Fruit fly (Drosophila melanogaster) whole organism, embryonic: ENCODE results near the gene CG4733.

Experiments used
- Ada2b ChIP-seq: fragments of 200-800 bp; sonication (Bioruptor generic); IDR thresholded peaks from 2 replicates; pipeline ENCODE4 v1.3.6; 2022; ENCODE audit warnings: missing biosample characterization, missing genetic modification characterization
- Antp ChIP-seq: fragments of 200-800 bp; sonication (Bioruptor generic); optimal IDR thresholded peaks from 3 replicates; lab custom pipeline; 2016; ENCODE audit warnings: missing biosample characterization, missing genetic modification characterization
- Atf6 ChIP-seq: fragments of 200-800 bp; sonication (Bioruptor generic); IDR thresholded peaks from 2 replicates; pipeline ENCODE4 v1.3.6; 2022; ENCODE audit warnings: missing biosample characterization, missing genetic modification characterization
- CG1024 ChIP-seq: fragments of 200-800 bp; sonication (Bioruptor generic); IDR thresholded peaks from 2 replicates; pipeline ENCODE4 v1.3.6; 2022; ENCODE audit warnings: missing biosample characterization, missing genetic modification characterization
- CG10543 ChIP-seq: fragments of 200-800 bp; sonication (Bioruptor generic); optimal IDR thresholded peaks from 3 replicates; lab custom pipeline; 2017; ENCODE audit warnings: missing biosample characterization, mild to moderate bottlenecking, missing genetic modification characterization, moderate library complexity
- CG11560 ChIP-seq: fragments of 200-800 bp; sonication (Bioruptor generic); IDR thresholded peaks from 3 replicates; pipeline ENCODE4 v1.3.6; 2022; ENCODE audit warnings: missing biosample characterization, missing genetic modification characterization
- CG12744 ChIP-seq: fragments of 200-800 bp; sonication (Bioruptor generic); optimal IDR thresholded peaks from 2 replicates; lab custom pipeline; 2016; ENCODE audit warnings: missing biosample characterization, missing genetic modification characterization
- CG12769 ChIP-seq: fragments of 200-800 bp; sonication (Bioruptor generic); optimal IDR thresholded peaks from 2 replicates; lab custom pipeline; 2019; ENCODE audit warnings: missing biosample characterization, mild to moderate bottlenecking, missing genetic modification characterization, moderate library complexity
- CG13123 ChIP-seq: fragments of 200-800 bp; sonication (Bioruptor generic); optimal IDR thresholded peaks from 2 replicates; lab custom pipeline; 2016; ENCODE audit warnings: missing biosample characterization, missing genetic modification characterization
- CG14014 ChIP-seq: fragments of 200-800 bp; sonication (Bioruptor generic); IDR thresholded peaks from 2 replicates; pipeline ENCODE4 v1.3.6; 2022; ENCODE audit warnings: missing biosample characterization, missing genetic modification characterization
- CG14441 ChIP-seq: fragments of 200-800 bp; sonication (Bioruptor generic); IDR thresholded peaks from 2 replicates; pipeline ENCODE4 v1.3.6; 2022; ENCODE audit warnings: missing biosample characterization, missing genetic modification characterization
- CG15269 ChIP-seq: fragments of 200-800 bp; sonication (Bioruptor generic); optimal IDR thresholded peaks from 2 replicates; lab custom pipeline; 2018; ENCODE audit warnings: missing biosample characterization, mild to moderate bottlenecking, missing genetic modification characterization, moderate library complexity
- CG17186 ChIP-seq: fragments of 200-800 bp; sonication (Bioruptor generic); optimal IDR thresholded peaks from 3 replicates; lab custom pipeline; 2017; ENCODE audit warnings: missing biosample characterization, missing genetic modification reagents, missing genetic modification characterization
- CG2120 ChIP-seq: fragments of 200-800 bp; sonication (Bioruptor generic); optimal IDR thresholded peaks from 3 replicates; lab custom pipeline; 2016; ENCODE audit warnings: missing biosample characterization, missing genetic modification characterization
- CG2199 ChIP-seq: fragments of 200-800 bp; sonication (Bioruptor generic); IDR thresholded peaks from 3 replicates; pipeline ENCODE4 v1.3.6; 2022; ENCODE audit warnings: missing biosample characterization, missing genetic modification characterization
- CG32532 ChIP-seq: fragments of 200-800 bp; sonication (Bioruptor generic); IDR thresholded peaks from 2 replicates; pipeline ENCODE4 v1.3.6; 2022; ENCODE audit warnings: missing biosample characterization, missing genetic modification characterization
- CG4617 ChIP-seq: fragments of 200-800 bp; sonication (Bioruptor generic); optimal IDR thresholded peaks from 3 replicates; lab custom pipeline; 2016; ENCODE audit warnings: missing biosample characterization, missing genetic modification characterization, borderline replicate concordance
- CG4730 ChIP-seq: fragments of 200-800 bp; sonication (Bioruptor generic); IDR thresholded peaks from 2 replicates; pipeline ENCODE4 v1.3.6; 2022; ENCODE audit warnings: missing biosample characterization, missing genetic modification characterization
- CG9876 ChIP-seq: fragments of 200-800 bp; sonication (Bioruptor generic); optimal IDR thresholded peaks from 2 replicates; lab custom pipeline; 2016; ENCODE audit warnings: missing biosample characterization, missing genetic modification characterization
- CG9932 ChIP-seq: fragments of 200-800 bp; sonication (Bioruptor generic); IDR thresholded peaks from 2 replicates; pipeline ENCODE4 v1.3.6; 2022; ENCODE audit warnings: missing biosample characterization, missing genetic modification characterization
- Elba2 ChIP-seq: fragments of 200-800 bp; sonication (Bioruptor generic); optimal IDR thresholded peaks from 3 replicates; lab custom pipeline; 2016; ENCODE audit warnings: missing biosample characterization, missing genetic modification characterization
- Ets65A ChIP-seq: fragments of 200-800 bp; sonication (Bioruptor generic); peaks from one replicate; lab custom pipeline; 2016; ENCODE audit warnings: missing biosample characterization, missing genetic modification characterization
- Fer1 ChIP-seq: fragments of 200-800 bp; sonication (Bioruptor generic); optimal IDR thresholded peaks from 2 replicates; lab custom pipeline; 2017; ENCODE audit warnings: missing biosample characterization, mild to moderate bottlenecking, missing genetic modification characterization
- MTF-1 ChIP-seq: fragments of 200-800 bp; sonication (Bioruptor generic); optimal IDR thresholded peaks from 2 replicates; lab custom pipeline; 2018; ENCODE audit warnings: missing biosample characterization, mild to moderate bottlenecking, missing genetic modification characterization, borderline replicate concordance
- Meics ChIP-seq: fragments of 200-800 bp; sonication (Bioruptor generic); optimal IDR thresholded peaks from 2 replicates; lab custom pipeline; 2017; ENCODE audit warnings: missing biosample characterization, mild to moderate bottlenecking, missing genetic modification characterization
- Mrtf ChIP-seq: fragments of 200-800 bp; sonication (Bioruptor generic); IDR thresholded peaks from 3 replicates; pipeline ENCODE4 v1.3.6; 2022; ENCODE audit warnings: missing biosample characterization, missing genetic modification characterization
- Nf-YC ChIP-seq: fragments of 200-800 bp; optimal IDR thresholded peaks from 3 replicates; lab custom pipeline; 2019; ENCODE audit warnings: missing biosample characterization, mild to moderate bottlenecking, missing genetic modification characterization, moderate library complexity
- Pdp1 ChIP-seq, 2 experiments: fragments of 200-800 bp; sonication (Bioruptor generic); optimal IDR thresholded peaks; 3 replicates each; lab custom pipeline; 2016; ENCODE audit warnings: missing biosample characterization in 2 of 2, missing genetic modification characterization in 2 of 2, mild to moderate bottlenecking in 1 of 2, moderate library complexity in 1 of 2
- Rfx ChIP-seq: fragments of 200-800 bp; sonication (Bioruptor generic); IDR thresholded peaks from 2 replicates; pipeline ENCODE4 v1.3.6; 2022; ENCODE audit warnings: missing biosample characterization, missing genetic modification characterization
- caup ChIP-seq: fragments of 200-800 bp; sonication (Bioruptor generic); optimal IDR thresholded peaks from 3 replicates; lab custom pipeline; 2017; ENCODE audit warnings: missing biosample characterization, mild to moderate bottlenecking, missing genetic modification characterization, moderate library complexity; ENCODE audit not compliant: severe bottlenecking
- chinmo ChIP-seq: fragments of 200-800 bp; sonication (Bioruptor generic); IDR thresholded peaks from 4 replicates; pipeline ENCODE4 v1.3.6; 2022; ENCODE audit warnings: missing biosample characterization, missing genetic modification characterization; ENCODE audit not compliant: partially characterized antibody
- dpn ChIP-seq, 2 experiments: fragments of 200-800 bp; sonication (Bioruptor generic); optimal IDR thresholded peaks; 3 replicates each; lab custom pipeline; 2016; ENCODE audit warnings: missing biosample characterization in 2 of 2, missing genetic modification characterization in 2 of 2
- dysf ChIP-seq: fragments of 200-800 bp; sonication (Bioruptor generic); IDR thresholded peaks from 3 replicates; pipeline ENCODE4 v1.3.6; 2022; ENCODE audit warnings: missing biosample characterization, missing genetic modification characterization
- en ChIP-seq: fragments of 200-800 bp; sonication (Bioruptor generic); optimal IDR thresholded peaks from 2 replicates; lab custom pipeline; 2016; ENCODE audit warnings: missing biosample characterization, missing genetic modification characterization
- fd3F ChIP-seq: fragments of 200-800 bp; sonication (Bioruptor generic); optimal IDR thresholded peaks from 2 replicates; lab custom pipeline; 2018; ENCODE audit warnings: missing biosample characterization, mild to moderate bottlenecking, missing genetic modification characterization, moderate library complexity
- fd64A ChIP-seq: fragments of 200-800 bp; sonication (Bioruptor generic); optimal IDR thresholded peaks from 3 replicates; lab custom pipeline; 2018; ENCODE audit warnings: missing biosample characterization, mild to moderate bottlenecking, missing genetic modification characterization
- grn ChIP-seq: fragments of 200-800 bp; sonication (Bioruptor generic); optimal IDR thresholded peaks from 3 replicates; lab custom pipeline; 2017; ENCODE audit warnings: missing biosample characterization, missing genetic modification characterization
- her ChIP-seq: fragments of 200-800 bp; sonication (Bioruptor generic); optimal IDR thresholded peaks from 2 replicates; lab custom pipeline; 2016; ENCODE audit warnings: missing biosample characterization, missing genetic modification characterization
- ind ChIP-seq: fragments of 200-800 bp; sonication (Bioruptor generic); optimal IDR thresholded peaks from 3 replicates; lab custom pipeline; 2016; ENCODE audit warnings: missing biosample characterization, missing genetic modification characterization
- insv ChIP-seq, 2 experiments: fragments of 200-800 bp; sonication (Bioruptor generic); optimal IDR thresholded peaks; 3 replicates each; lab custom pipeline; 2016 to 2018; ENCODE audit warnings: missing biosample characterization in 2 of 2, missing genetic modification characterization in 2 of 2
- pan ChIP-seq, 4 experiments: fragments of >200 bp in 3 of 4; fragments of 200-800 bp in 1 of 4; sonication (Bioruptor generic) in 1 of 4; optimal IDR thresholded peaks in 3 of 4; IDR thresholded peaks in 1 of 4; 2 replicates each; pipeline versions ENCODE4 v1.3.6 to Lab custom; 2017 to 2022; ENCODE audit warnings: missing biosample characterization in 2 of 4, missing genetic modification characterization in 2 of 4, mixed read lengths in 1 of 4
- peb ChIP-seq: fragments of 200-800 bp; sonication (Bioruptor generic); IDR thresholded peaks from 2 replicates; pipeline ENCODE4 v1.3.6; 2022; ENCODE audit warnings: missing biosample characterization, missing genetic modification characterization
- ranshi ChIP-seq: fragments of 200-800 bp; sonication (Bioruptor generic); IDR thresholded peaks from 2 replicates; pipeline ENCODE4 v1.3.6; 2022; ENCODE audit warnings: missing biosample characterization, missing genetic modification characterization
- row ChIP-seq: fragments of 200-800 bp; sonication (Bioruptor generic); IDR thresholded peaks from 3 replicates; pipeline ENCODE4 v1.3.6; 2022; ENCODE audit warnings: missing biosample characterization, missing genetic modification characterization
- slbo ChIP-seq: fragments of 200-800 bp; sonication (Bioruptor generic); IDR thresholded peaks from 2 replicates; pipeline ENCODE4 v1.3.6; 2022; ENCODE audit warnings: missing biosample characterization, missing genetic modification characterization
- sqz ChIP-seq: fragments of 200-800 bp; sonication (Bioruptor generic); optimal IDR thresholded peaks from 3 replicates; lab custom pipeline; 2018; ENCODE audit warnings: missing biosample characterization, mild to moderate bottlenecking, missing genetic modification characterization
- tgo ChIP-seq: fragments of 200-800 bp; sonication (Bioruptor generic); IDR thresholded peaks from 3 replicates; pipeline ENCODE4 v1.3.6; 2022; ENCODE audit warnings: missing biosample characterization, missing genetic modification characterization
- tin ChIP-seq: fragments of 200-800 bp; sonication (Bioruptor generic); optimal IDR thresholded peaks from 3 replicates; lab custom pipeline; 2016; ENCODE audit warnings: missing biosample characterization, missing genetic modification characterization
- tio ChIP-seq: fragments of 200-800 bp; sonication (Bioruptor generic); optimal IDR thresholded peaks from 2 replicates; lab custom pipeline; 2017; ENCODE audit warnings: missing biosample characterization, missing genetic modification characterization, inconsistent platforms

Gene CG4733

DNA sequence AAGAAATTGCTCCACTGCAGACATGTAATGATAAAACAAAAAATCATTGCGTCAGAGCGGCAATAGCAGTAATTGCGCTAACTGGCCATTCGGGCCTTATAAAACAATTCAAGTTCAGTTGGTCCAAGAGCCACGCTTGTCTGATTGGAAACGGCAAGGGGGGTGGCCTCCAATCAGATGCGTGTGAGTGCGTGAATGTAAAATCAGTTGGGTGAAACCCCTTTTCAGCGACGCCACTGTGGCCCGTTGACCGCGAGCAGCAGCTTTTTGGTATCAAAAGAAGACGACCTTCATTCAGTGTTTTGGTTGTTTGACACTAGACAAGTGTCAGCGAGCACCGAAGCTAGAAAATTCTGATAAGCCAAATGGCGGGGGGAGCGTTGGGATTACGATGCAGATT, 11.8 kb downstream of the CG4733 start (continued):
- peak; percentile 11 for TF ChIP-seq Antp
- TF ChIP-seq tio (GFP tag; lab: Kevin White, UChicago): no peak
- no peak for TF ChIP-seq her (GFP tag; lab: Kevin White, UChicago)
- TF ChIP-seq Fer1: peak; percentile 43
- peak; percentile 28 for TF ChIP-seq Elba2
- TF ChIP-seq CG1024: 0 out of 2 replicates have a peak, but pooled peaks have one; percentile 18
- peak; percentile 83; the same call in 3 of the 4 replicates for TF ChIP-seq chinmo (GFP tag; lab: Robert Waterston, UW)
- TF ChIP-seq Ets65A (GFP tag; lab: Kevin White, UChicago): no peak
- peak; percentile 75 for TF ChIP-seq Rfx (GFP tag; lab: Robert Waterston, UW)
- peak; percentile 24; the same call in 1 of the 2 replicates for TF ChIP-seq ranshi (GFP tag; lab: Robert Waterston, UW)
- 0 out of 3 replicates have a peak, but pooled peaks have one; percentile 12 for TF ChIP-seq CG11560
- peak; percentile 46 for TF ChIP-seq Meics (GFP tag; lab: Kevin White, UChicago)
- no peak for TF ChIP-seq CG13123 (GFP tag; lab: Kevin White, UChicago)
- TF ChIP-seq tin (GFP tag; lab: Kevin White, UChicago): no peak
- TF ChIP-seq CG2199: 0 out of 3 replicates have a peak, but pooled peaks have one; percentile 42
- TF ChIP-seq CG9876: no peak
- TF ChIP-seq insv (GFP tag; optimal IDR thresholded peaks at IDR 0.05; lab: Kevin White, UChicago): peak; percentile 82 to 97
- TF ChIP-seq Mrtf: 0 out of 3 replicates have a peak, but pooled peaks have one; percentile 40
- TF ChIP-seq caup: peak; percentile 9
- TF ChIP-seq row (GFP tag; lab: Robert Waterston, UW): peak; percentile 58; the same call in 2 of the 3 replicates
- no peak for TF ChIP-seq sqz (GFP tag; lab: Kevin White, UChicago)
- TF ChIP-seq CG17186: no peak
- peak in 1 of 2 experiments; percentile 20 for TF ChIP-seq dpn (GFP tag; optimal IDR thresholded peaks at IDR 0.05; lab: Kevin White, UChicago)
- peak; percentile 64 for TF ChIP-seq CG15269 (tag; lab: Kevin White, UChicago)
- TF ChIP-seq fd3F: no peak
- TF ChIP-seq ind (GFP tag; lab: Kevin White, UChicago): no peak
- peak; percentile 38; the same call in 2 of the 3 replicates for TF ChIP-seq dysf
- TF ChIP-seq CG9932 (GFP tag; lab: Robert Waterston, UW): peak; percentile 35
- no peak for TF ChIP-seq en
- TF ChIP-seq tgo (GFP tag; lab: Robert Waterston, UW): peak; percentile 19; the same call in 1 of the 3 replicates
- no peak for TF ChIP-seq pan (optimal IDR thresholded peaks at IDR 0.05; lab: Kevin White, UChicago)
- TF ChIP-seq pan (GFP tag; optimal IDR thresholded peaks at IDR 0.05 in 1 of 2, IDR thresholded peaks at IDR 0.05 in 1 of 2): peak in 1 of 2 experiments; percentile 44
- TF ChIP-seq slbo (GFP tag; lab: Robert Waterston, UW): peak; percentile 41
- TF ChIP-seq CG14014 (GFP tag; lab: Robert Waterston, UW): peak; percentile 65; the same call in 1 of the 2 replicates
- TF ChIP-seq fd64A (GFP tag; lab: Kevin White, UChicago): no peak
- TF ChIP-seq CG12769 (tag; lab: Kevin White, UChicago): peak; percentile 61
- TF ChIP-seq CG10543 (GFP tag; lab: Kevin White, UChicago): peak; percentile 13
- TF ChIP-seq Pdp1 (GFP tag; optimal IDR thresholded peaks at IDR 0.05; lab: Kevin White, UChicago): peak in 1 of 2 experiments; percentile 39
- no peak for TF ChIP-seq CG4617 (GFP tag; lab: Kevin White, UChicago)
- no peak for TF ChIP-seq CG12744 (GFP tag; lab: Kevin White, UChicago)
- TF ChIP-seq CG2120 (GFP tag; lab: Kevin White, UChicago): peak; percentile 31
- TF ChIP-seq peb: no peak
- TF ChIP-seq CG14441: peak; percentile 37; the same call in 1 of the 2 replicates
- TF ChIP-seq Ada2b (GFP tag; lab: Robert Waterston, UW): peak; percentile 25; the same call in 1 of the 2 replicates
- no peak for TF ChIP-seq grn (GFP tag; lab: Kevin White, UChicago)
- peak; percentile 47; the same call in 1 of the 2 replicates for TF ChIP-seq CG32532
- peak; percentile 16 for TF ChIP-seq MTF-1 (GFP tag; lab: Kevin White, UChicago)
- no peak for TF ChIP-seq CG4730 (GFP tag; lab: Robert Waterston, UW)
- TF ChIP-seq Atf6 (GFP tag; lab: Robert Waterston, UW): peak; percentile 19; the same call in 1 of the 2 replicates
- TF ChIP-seq Nf-YC (tag; lab: Kevin White, UChicago): peak; percentile 36
